Worm (Caenorhabditis elegans) whole organism, L4 larva: Measurements from ENCODE around the gene elo-8.
A peak's percentile ranks its signal among the peaks of the same experiment; 100 is the strongest.

Experiments used
- ama-1 ChIP-seq: fragments of 150-350 bp; optimal IDR thresholded peaks from 2 replicates; lab custom pipeline; 2014; ENCODE audit warnings: inconsistent platforms, mixed read lengths
- ceh-20 ChIP-seq: fragments of 200-800 bp; sonication (Bioruptor generic); IDR thresholded peaks from 2 replicates; pipeline ENCODE4 v1.3.6; 2022; ENCODE audit warnings: missing genetic modification reagents, missing genetic modification characterization, missing compliant biosample characterization
- ces-1 ChIP-seq: fragments of 150-350 bp; sonication (generic microtip); optimal IDR thresholded peaks from 4 replicates; lab custom pipeline; 2014; ENCODE audit warnings: missing biosample characterization, missing genetic modification reagents, missing genetic modification characterization
- daf-8 ChIP-seq: fragments of 200-800 bp; sonication (Bioruptor generic); IDR thresholded peaks from 2 replicates; pipeline ENCODE4 v1.3.6; 2022; ENCODE audit warnings: missing genetic modification characterization, missing compliant biosample characterization
- egl-43 ChIP-seq: fragments of 200-800 bp; sonication (Bioruptor generic); IDR thresholded peaks from 2 replicates; pipeline ENCODE4 v1.3.6; 2022; ENCODE audit warnings: missing genetic modification reagents, missing genetic modification characterization, missing compliant biosample characterization
- hlh-11 ChIP-seq: fragments of 200-800 bp; sonication (Bioruptor generic); optimal IDR thresholded peaks from 2 replicates; lab custom pipeline; 2018; ENCODE audit warnings: mild to moderate bottlenecking, missing genetic modification characterization, missing compliant biosample characterization
- mdl-1 ChIP-seq, 2 experiments: fragments of 150-350 bp in 1 of 2; sonication (generic microtip) in 1 of 2; optimal IDR thresholded peaks; 2 replicates each; lab custom pipeline; 2014 to 2017; ENCODE audit warnings: missing biosample characterization in 2 of 2, missing genetic modification characterization in 2 of 2
- pha-4 ChIP-seq, 2 experiments: fragments of 150-350 bp in 1 of 2; fragments of 200-800 bp in 1 of 2; sonication (Bioruptor generic) in 1 of 2; IDR thresholded peaks in 1 of 2; optimal IDR thresholded peaks in 1 of 2; 2 replicates each; pipeline versions ENCODE4 v1.3.6 to Lab custom; 2014 to 2022; ENCODE audit warnings: missing genetic modification characterization in 2 of 2, missing genetic modification reagents in 2 of 2, missing biosample characterization in 1 of 2, missing compliant biosample characterization in 1 of 2
- snpc-1.2 ChIP-seq: fragments of 200-800 bp; sonication (Bioruptor generic); IDR thresholded peaks from 2 replicates; pipeline ENCODE4 v1.3.6; 2022; ENCODE audit warnings: missing genetic modification reagents, missing genetic modification characterization, missing compliant biosample characterization
- snpc-4 ChIP-seq: fragments of 150-350 bp; optimal IDR thresholded peaks from 2 replicates; lab custom pipeline; 2014; ENCODE audit warnings: missing biosample characterization, missing genetic modification characterization
- unc-130 ChIP-seq: sonication (generic microtip); optimal IDR thresholded peaks from 2 replicates; lab custom pipeline; 2016; ENCODE audit warnings: missing genetic modification reagents, missing genetic modification characterization, missing compliant biosample characterization

- TF ChIP-seq snpc-1.2 (GFP tag; lab: Robert Waterston, UW) (no peak), ces-1 (GFP tag; lab: Kevin White, UChicago) (no peak), snpc-4 (tag; lab: Kevin White, UChicago) (no peak), ceh-20 (GFP tag; lab: Robert Waterston, UW) (no peak), pha-4 (GFP tag; IDR thresholded peaks at IDR 0.05; lab: Robert Waterston, UW) (no peak), pha-4 (tag; optimal IDR thresholded peaks at IDR 0.05; lab: Kevin White, UChicago) (no peak), egl-43 (GFP tag; lab: Robert Waterston, UW) (no peak), daf-8 (GFP tag; lab: Robert Waterston, UW) (no peak), unc-130 (no peak), hlh-11 (tag; lab: Kevin White, UChicago) (no peak), ama-1 (no peak), mdl-1 (tag; optimal IDR thresholded peaks at IDR 0.05; lab: Kevin White, UChicago) (peak in 1 of 2 experiments; percentile 43)
Measured at ce11 chrIII:11200879-11201518, 30.9 kb downstream of the elo-8 start.
